Fruit fly (Drosophila melanogaster) whole organism, prepupa: ENCODE measurements around the gene CG16758.

ENCODE experiments used
- Blimp-1 ChIP-seq: fragments of 200-800 bp; sonication (Bioruptor generic); optimal IDR thresholded peaks from 3 replicates; lab custom pipeline; 2017; ENCODE audit warnings: missing biosample characterization, missing genetic modification characterization, mild to moderate bottlenecking, moderate library complexity, missing genetic modification reagents
- CG10631 ChIP-seq: fragments of 200-800 bp; sonication (Bioruptor generic); optimal IDR thresholded peaks from 2 replicates; lab custom pipeline; 2016; ENCODE audit warnings: missing biosample characterization, missing genetic modification characterization
- CG10669 ChIP-seq: fragments of 200-800 bp; sonication (Bioruptor generic); optimal IDR thresholded peaks from 3 replicates; lab custom pipeline; 2018; ENCODE audit warnings: missing biosample characterization, mild to moderate bottlenecking, missing genetic modification characterization, moderate library complexity
- CG11294 ChIP-seq: fragments of 200-800 bp; sonication (Bioruptor generic); IDR thresholded peaks from 2 replicates; pipeline ENCODE4 v1.3.6; 2022; ENCODE audit warnings: missing biosample characterization, missing genetic modification characterization
- CG11762 ChIP-seq: fragments of 200-800 bp; sonication (Bioruptor generic); optimal IDR thresholded peaks from 3 replicates; lab custom pipeline; 2016; ENCODE audit warnings: missing biosample characterization, missing genetic modification characterization; ENCODE audit not compliant: insufficient read depth
- CG11902 ChIP-seq: fragments of 200-800 bp; sonication (Bioruptor generic); optimal IDR thresholded peaks from 3 replicates; lab custom pipeline; 2016; ENCODE audit warnings: missing biosample characterization, missing genetic modification characterization
- CG1621 ChIP-seq: fragments of 200-800 bp; sonication (Bioruptor generic); optimal IDR thresholded peaks from 3 replicates; lab custom pipeline; 2018; ENCODE audit warnings: missing biosample characterization, mild to moderate bottlenecking, missing genetic modification characterization
- CG3032 ChIP-seq: fragments of 200-800 bp; optimal IDR thresholded peaks from 2 replicates; lab custom pipeline; 2019; ENCODE audit warnings: missing biosample characterization, mild to moderate bottlenecking, missing genetic modification characterization, moderate library complexity
- CG31627 ChIP-seq: fragments of 200-800 bp; sonication (Bioruptor generic); optimal IDR thresholded peaks from 3 replicates; lab custom pipeline; 2016; ENCODE audit warnings: missing biosample characterization, missing genetic modification characterization
- CG32006 ChIP-seq: fragments of 200-800 bp; sonication (Bioruptor generic); optimal IDR thresholded peaks from 3 replicates; lab custom pipeline; 2017; ENCODE audit warnings: missing biosample characterization, mild to moderate bottlenecking, missing genetic modification characterization
- CG4318 ChIP-seq: fragments of 200-800 bp; sonication (Bioruptor generic); optimal IDR thresholded peaks from 3 replicates; lab custom pipeline; 2017; ENCODE audit warnings: missing biosample characterization, mild to moderate bottlenecking, missing genetic modification characterization
- CG6163 ChIP-seq: fragments of 200-800 bp; sonication (Bioruptor generic); IDR thresholded peaks from 3 replicates; pipeline ENCODE4 v1.3.6; 2022; ENCODE audit warnings: missing biosample characterization, missing genetic modification characterization
- CG6276 ChIP-seq: fragments of 200-800 bp; sonication (Bioruptor generic); optimal IDR thresholded peaks from 2 replicates; lab custom pipeline; 2017; ENCODE audit warnings: missing biosample characterization, mild to moderate bottlenecking, missing genetic modification characterization
- CG6854 ChIP-seq: fragments of 200-800 bp; sonication (Bioruptor generic); optimal IDR thresholded peaks from 2 replicates; lab custom pipeline; 2017; ENCODE audit warnings: missing biosample characterization, mild to moderate bottlenecking, missing genetic modification characterization
- CG7368 ChIP-seq: fragments of 200-800 bp; sonication (Bioruptor generic); optimal IDR thresholded peaks from 3 replicates; lab custom pipeline; 2016; ENCODE audit warnings: missing biosample characterization, missing genetic modification characterization
- CG8119 ChIP-seq: fragments of 200-800 bp; sonication (Bioruptor generic); IDR thresholded peaks from 3 replicates; pipeline ENCODE4 v1.3.6; 2022; ENCODE audit warnings: missing biosample characterization, missing genetic modification characterization
- CG8319 ChIP-seq: fragments of 200-800 bp; sonication (Bioruptor generic); optimal IDR thresholded peaks from 3 replicates; lab custom pipeline; 2016; ENCODE audit warnings: missing biosample characterization, missing genetic modification characterization
- CG9139 ChIP-seq: fragments of 200-800 bp; sonication (Bioruptor generic); optimal IDR thresholded peaks from 3 replicates; lab custom pipeline; 2017; ENCODE audit warnings: missing biosample characterization, mild to moderate bottlenecking, missing genetic modification characterization
- Eip75B ChIP-seq: fragments of 200-800 bp; sonication (Bioruptor generic); optimal IDR thresholded peaks from 3 replicates; lab custom pipeline; 2016; ENCODE audit warnings: missing biosample characterization, missing genetic modification characterization
- Eip78C ChIP-seq: fragments of 200-800 bp; sonication (Bioruptor generic); peaks from one replicate; lab custom pipeline; 2016; ENCODE audit warnings: missing biosample characterization, missing genetic modification characterization
- Eip93F ChIP-seq: fragments of 200-800 bp; sonication (Bioruptor generic); optimal IDR thresholded peaks from 2 replicates; lab custom pipeline; 2016; ENCODE audit warnings: missing biosample characterization, mild to moderate bottlenecking, missing genetic modification characterization
- Ets21C ChIP-seq: fragments of 200-800 bp; sonication (Bioruptor generic); optimal IDR thresholded peaks from 3 replicates; lab custom pipeline; 2016; ENCODE audit warnings: missing biosample characterization, missing genetic modification characterization
- Ets96B ChIP-seq: fragments of 200-800 bp; optimal IDR thresholded peaks from 2 replicates; lab custom pipeline; 2019; ENCODE audit warnings: missing biosample characterization, mild to moderate bottlenecking, missing genetic modification characterization, moderate library complexity
- Gug ChIP-seq: fragments of 200-800 bp; sonication (Bioruptor generic); IDR thresholded peaks from 2 replicates; pipeline ENCODE4 v1.3.6; 2022; ENCODE audit warnings: missing biosample characterization, missing genetic modification characterization
- Hr38 ChIP-seq: sonication (Bioruptor generic); optimal IDR thresholded peaks from 2 replicates; lab custom pipeline; 2016; ENCODE audit warnings: missing biosample characterization, missing genetic modification characterization
- Hr39 ChIP-seq: fragments of 200-800 bp; sonication (Bioruptor generic); optimal IDR thresholded peaks from 2 replicates; lab custom pipeline; 2016; ENCODE audit warnings: missing biosample characterization, missing genetic modification characterization
- Hr4 ChIP-seq: fragments of 200-800 bp; sonication (Bioruptor generic); optimal IDR thresholded peaks from 3 replicates; lab custom pipeline; 2016; ENCODE audit warnings: missing biosample characterization, missing genetic modification characterization
- Smox ChIP-seq: fragments of 200-800 bp; sonication (Bioruptor generic); optimal IDR thresholded peaks from 3 replicates; lab custom pipeline; 2016; ENCODE audit warnings: missing biosample characterization, missing genetic modification characterization
- Sox102F ChIP-seq: fragments of 200-800 bp; sonication (Bioruptor generic); optimal IDR thresholded peaks from 2 replicates; lab custom pipeline; 2016; ENCODE audit warnings: missing biosample characterization, mild to moderate bottlenecking, missing genetic modification characterization
- Sox14 ChIP-seq: fragments of 200-800 bp; sonication (Bioruptor generic); optimal IDR thresholded peaks from 3 replicates; lab custom pipeline; 2016; ENCODE audit warnings: missing biosample characterization, missing genetic modification characterization
- achi ChIP-seq: fragments of 200-800 bp; sonication (Bioruptor generic); optimal IDR thresholded peaks from 3 replicates; lab custom pipeline; 2016; ENCODE audit warnings: missing biosample characterization, missing genetic modification characterization
- acj6 ChIP-seq: fragments of 200-800 bp; sonication (Bioruptor generic); optimal IDR thresholded peaks from 3 replicates; lab custom pipeline; 2016; ENCODE audit warnings: missing biosample characterization, missing genetic modification characterization
- cyc ChIP-seq: fragments of 200-800 bp; sonication (Bioruptor generic); optimal IDR thresholded peaks from 3 replicates; lab custom pipeline; 2016; ENCODE audit warnings: missing biosample characterization, missing genetic modification characterization
- dac ChIP-seq: fragments of 200-800 bp; sonication (Bioruptor generic); optimal IDR thresholded peaks from 2 replicates; lab custom pipeline; 2017; ENCODE audit warnings: missing biosample characterization, mild to moderate bottlenecking, missing genetic modification characterization
- dsx ChIP-seq: fragments of 200-800 bp; optimal IDR thresholded peaks from 3 replicates; lab custom pipeline; 2019; ENCODE audit warnings: missing biosample characterization, mild to moderate bottlenecking, missing genetic modification characterization, moderate library complexity; ENCODE audit not compliant: poor library complexity, severe bottlenecking
- eg ChIP-seq: fragments of 200-800 bp; sonication (Bioruptor generic); IDR thresholded peaks from 3 replicates; pipeline ENCODE4 v1.3.6; 2022; ENCODE audit warnings: missing biosample characterization, missing genetic modification characterization
- fd59A ChIP-seq: fragments of 200-800 bp; sonication (Bioruptor generic); optimal IDR thresholded peaks from 2 replicates; lab custom pipeline; 2017; ENCODE audit warnings: missing biosample characterization, mild to moderate bottlenecking, missing genetic modification characterization, missing genetic modification reagents
- fkh ChIP-seq: fragments of 200-800 bp; sonication (Bioruptor generic); optimal IDR thresholded peaks from 3 replicates; lab custom pipeline; 2017; ENCODE audit warnings: missing biosample characterization, mild to moderate bottlenecking, missing genetic modification characterization, moderate library complexity
- lz ChIP-seq: fragments of 200-800 bp; sonication (Bioruptor generic); optimal IDR thresholded peaks from 3 replicates; lab custom pipeline; 2016; ENCODE audit warnings: missing biosample characterization, missing genetic modification characterization
- net ChIP-seq: fragments of 200-800 bp; sonication (Bioruptor generic); optimal IDR thresholded peaks from 3 replicates; lab custom pipeline; 2016; ENCODE audit warnings: missing biosample characterization, missing genetic modification characterization
- pdm3 ChIP-seq: fragments of 200-800 bp; sonication (Bioruptor generic); optimal IDR thresholded peaks from 3 replicates; lab custom pipeline; 2016; ENCODE audit warnings: missing biosample characterization, missing genetic modification characterization
- salr ChIP-seq, 2 experiments: fragments of 200-800 bp; sonication (Bioruptor generic); optimal IDR thresholded peaks; 3 replicates each; lab custom pipeline; 2016 to 2018; ENCODE audit warnings: missing biosample characterization in 2 of 2, missing genetic modification characterization in 2 of 2, mild to moderate bottlenecking in 1 of 2
- spab ChIP-seq: fragments of 200-800 bp; sonication (Bioruptor generic); optimal IDR thresholded peaks from 2 replicates; lab custom pipeline; 2017; ENCODE audit warnings: missing biosample characterization, mild to moderate bottlenecking, missing genetic modification characterization, missing genetic modification reagents
- svp ChIP-seq: fragments of 200-800 bp; sonication (Bioruptor generic); peaks from one replicate; lab custom pipeline; 2016; ENCODE audit warnings: missing biosample characterization, missing genetic modification characterization
- topi ChIP-seq: fragments of 200-800 bp; sonication (Bioruptor generic); optimal IDR thresholded peaks from 3 replicates; lab custom pipeline; 2016; ENCODE audit warnings: missing biosample characterization, missing genetic modification characterization
- vri ChIP-seq: fragments of 200-800 bp; sonication (Bioruptor generic); optimal IDR thresholded peaks from 3 replicates; lab custom pipeline; 2016; ENCODE audit warnings: missing biosample characterization, mild to moderate bottlenecking, missing genetic modification characterization

The CG16758 gene

dm6 chr3L:2501764-2502163 is 1.6 kb downstream of the CG16758 start (continued):
- TF ChIP-seq CG6163 (GFP tag; lab: Robert Waterston, UW) = peak; percentile 52
- TF ChIP-seq Sox14 = peak; percentile 18
- peak; percentile 30 for TF ChIP-seq CG11762 (GFP tag; lab: Kevin White, UChicago)
- TF ChIP-seq CG1621 = no peak
- peak; percentile 20 for TF ChIP-seq Hr4 (GFP tag; lab: Kevin White, UChicago)
- TF ChIP-seq svp (GFP tag; lab: Kevin White, UChicago) = peak; percentile 65
- peak; percentile 50 for TF ChIP-seq acj6 (GFP tag; lab: Kevin White, UChicago)
- TF ChIP-seq Eip78C (GFP tag; lab: Kevin White, UChicago) = peak; percentile 86
- TF ChIP-seq dac (GFP tag; lab: Kevin White, UChicago) = no peak
- peak; percentile 17 for TF ChIP-seq CG32006 (GFP tag; lab: Kevin White, UChicago)
- peak; percentile 47 for TF ChIP-seq Ets96B
- peak; percentile 88 for TF ChIP-seq vri
- no peak for TF ChIP-seq Gug (GFP tag; lab: Robert Waterston, UW)
- TF ChIP-seq CG6854 (GFP tag; lab: Kevin White, UChicago) = no peak
- TF ChIP-seq CG10631 (GFP tag; lab: Kevin White, UChicago) = peak; percentile 22
- peak; percentile 29 for TF ChIP-seq topi (GFP tag; lab: Kevin White, UChicago)
- TF ChIP-seq achi (GFP tag; lab: Kevin White, UChicago) = peak; percentile 35
- no peak for TF ChIP-seq fd59A
- TF ChIP-seq CG8319 (GFP tag; lab: Kevin White, UChicago) = peak; percentile 31
- TF ChIP-seq Ets21C (GFP tag; lab: Kevin White, UChicago) = peak; percentile 25
- peak; percentile 45 for TF ChIP-seq Hr39 (GFP tag; lab: Kevin White, UChicago)
- no peak for TF ChIP-seq eg (GFP tag; lab: Robert Waterston, UW)
- peak; percentile 15 for TF ChIP-seq CG11902 (GFP tag; lab: Kevin White, UChicago)
- no peak for TF ChIP-seq spab
- peak; percentile 25 for TF ChIP-seq Eip75B (GFP tag; lab: Kevin White, UChicago)
- TF ChIP-seq fkh (GFP tag; lab: Kevin White, UChicago) = peak; percentile 10
- TF ChIP-seq CG4318 (GFP tag; lab: Kevin White, UChicago) = no peak
- peak; percentile 19 for TF ChIP-seq lz (GFP tag; lab: Kevin White, UChicago)
- peak; percentile 51 for TF ChIP-seq Sox102F (GFP tag; lab: Kevin White, UChicago)
- TF ChIP-seq pdm3 (GFP tag; lab: Kevin White, UChicago) = peak; percentile 29
- peak; percentile 3 for TF ChIP-seq dsx (GFP tag; lab: Kevin White, UChicago)

- TF ChIP-seq fd59A (no peak), salr (GFP tag; optimal IDR thresholded peaks at IDR 0.05; lab: Kevin White, UChicago) (no peak), Hr39 (GFP tag; lab: Kevin White, UChicago) (no peak), CG8119 (GFP tag; lab: Robert Waterston, UW) (no peak), CG6276 (no peak), Eip75B (GFP tag; lab: Kevin White, UChicago) (no peak), CG7368 (no peak), CG6854 (GFP tag; lab: Kevin White, UChicago) (no peak), CG11762 (GFP tag; lab: Kevin White, UChicago) (no peak)
These were observed 4.3 kb downstream of the CG16758 start for dm6 chr3L:2499077-2499476.

- TF ChIP-seq fkh (GFP tag; lab: Kevin White, UChicago) = peak; percentile 67
- peak; percentile 82 for TF ChIP-seq net (GFP tag; lab: Kevin White, UChicago)
- peak; percentile 87 for TF ChIP-seq CG8119 (GFP tag; lab: Robert Waterston, UW)
- TF ChIP-seq Hr4 (GFP tag; lab: Kevin White, UChicago) = peak; percentile 76
- TF ChIP-seq CG31627 (GFP tag; lab: Kevin White, UChicago) = peak; percentile 86
- peak; percentile 91 for TF ChIP-seq cyc (GFP tag; lab: Kevin White, UChicago)
- peak; percentile 88 for TF ChIP-seq Blimp-1 (GFP tag; lab: Kevin White, UChicago)
- TF ChIP-seq CG9139 = peak; percentile 87
- peak; percentile 91 for TF ChIP-seq CG10669 (GFP tag; lab: Kevin White, UChicago)
- peak; percentile 95 for TF ChIP-seq CG6163 (GFP tag; lab: Robert Waterston, UW)
- peak; percentile 82 for TF ChIP-seq CG11294 (GFP tag; lab: Robert Waterston, UW)
- TF ChIP-seq Eip78C (GFP tag; lab: Kevin White, UChicago) = peak; percentile 98
- peak; percentile 89 for TF ChIP-seq Eip93F (GFP tag; lab: Kevin White, UChicago)
- TF ChIP-seq CG32006 (GFP tag; lab: Kevin White, UChicago) = peak; percentile 77
- TF ChIP-seq Hr38 (GFP tag; lab: Kevin White, UChicago) = no peak
- TF ChIP-seq CG10631 (GFP tag; lab: Kevin White, UChicago) = peak; percentile 77
- peak; percentile 81 for TF ChIP-seq achi (GFP tag; lab: Kevin White, UChicago)
- TF ChIP-seq fd59A = peak; percentile 40
- TF ChIP-seq eg (GFP tag; lab: Robert Waterston, UW) = peak; percentile 90
- TF ChIP-seq CG7368 = peak; percentile 92
- peak; percentile 83 for TF ChIP-seq Gug (GFP tag; lab: Robert Waterston, UW)
- TF ChIP-seq CG6276 = peak; percentile 81
- TF ChIP-seq acj6 (GFP tag; lab: Kevin White, UChicago) = peak; percentile 83
- TF ChIP-seq Ets21C (GFP tag; lab: Kevin White, UChicago) = peak; percentile 79
- TF ChIP-seq Sox14 = peak; percentile 86
- peak; percentile 71 for TF ChIP-seq CG3032 (tag; lab: Kevin White, UChicago)
- peak; percentile 90 for TF ChIP-seq Smox (GFP tag; lab: Kevin White, UChicago)
These were observed 9.2 kb downstream of the CG16758 start for dm6 chr3L:2494183-2494541.
